Fruit fly (Drosophila melanogaster): ENCODE measurements around the gene CG33688.

CG33688 gene

DNA sequence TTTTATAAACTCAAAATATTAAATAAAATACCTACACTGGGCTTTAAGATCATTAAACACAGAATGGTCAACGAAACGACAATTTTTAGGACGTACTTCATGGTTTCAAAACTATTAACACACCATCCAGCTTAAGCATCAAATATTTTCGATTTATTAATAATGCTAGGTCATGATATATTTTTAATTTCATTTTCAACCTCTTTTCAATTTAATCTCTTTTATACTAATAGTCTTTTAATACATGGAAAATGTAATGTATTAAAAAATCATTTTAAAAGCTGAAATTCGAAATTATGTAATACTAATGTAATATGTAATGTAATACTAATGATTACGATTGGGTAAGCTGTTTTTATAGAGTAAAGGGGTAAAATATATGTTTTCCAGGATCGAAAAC lies 29.0 kb upstream of the CG33688 start, which contains the start of gene CG33796:
TSS of gene CG33796 (minus strand) at position 101 of the 400 bp plus-strand sequence.
- TF ChIP-seq Clk (GFP tag; optimal IDR thresholded peaks at IDR 0.05) (no peak), CG14711 (tag; optimal IDR thresholded peaks at IDR 0.05) (no peak), Crg-1 (GFP tag; optimal IDR thresholded peaks at IDR 0.05) (no peak), CG1620 (GFP tag; optimal IDR thresholded peaks at IDR 0.05) (no peak), tj (GFP tag; optimal IDR thresholded peaks at IDR 0.05) (no peak), CG5204 (GFP tag; optimal IDR thresholded peaks at IDR 0.05) (no peak), Mnt (GFP tag; optimal IDR thresholded peaks at IDR 0.05) (no peak), CG7101 (tag; optimal IDR thresholded peaks at IDR 0.05) (no peak), CG12768 (GFP tag; optimal IDR thresholded peaks at IDR 0.05) (no peak), toe (GFP tag; optimal IDR thresholded peaks at IDR 0.05) (no peak), Hr96 (GFP tag; optimal IDR thresholded peaks at IDR 0.05) (no peak), CG11617 (GFP tag; optimal IDR thresholded peaks at IDR 0.05) (no peak), CG33017 (tag; optimal IDR thresholded peaks at IDR 0.05) (no peak)

dm6 chr3L:16171280-16171679 lies 27.7 kb upstream of the CG33688 start, which contains the start of gene CG33795:
CG33795 (minus strand) TSS chr3L:16171380.
- no peak for TF ChIP-seq pad (GFP tag; optimal IDR thresholded peaks at IDR 0.05)
- TF ChIP-seq kay (GFP tag; ENCODE audit: borderline replicate concordance): no peak

DNA sequence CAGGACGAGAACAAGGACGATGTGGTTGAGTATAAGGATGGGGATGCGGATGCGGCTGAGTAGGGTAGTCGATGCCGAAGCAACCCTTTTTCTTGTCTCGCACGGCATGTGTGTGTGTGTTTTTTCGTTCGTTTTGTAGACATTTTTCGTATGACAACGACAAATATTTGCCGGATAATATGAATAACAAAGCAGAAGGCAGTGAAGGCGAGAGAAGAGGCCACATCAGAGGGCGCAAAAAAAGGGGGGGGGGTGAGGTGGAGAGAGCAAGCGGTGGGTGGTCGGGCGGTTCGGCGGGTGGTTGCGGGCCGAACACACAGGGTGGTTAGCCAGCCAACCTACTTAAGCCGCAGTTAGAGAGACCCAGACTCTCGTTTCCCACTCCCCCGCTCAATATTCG lies 26.6 kb upstream of the CG33688 start:
- TF ChIP-seq cnc (optimal IDR thresholded peaks at IDR 0.05): no peak

- TF ChIP-seq Hr96 (GFP tag; optimal IDR thresholded peaks at IDR 0.05) (no peak), CG5204 (GFP tag; optimal IDR thresholded peaks at IDR 0.05) (no peak), tj (GFP tag; optimal IDR thresholded peaks at IDR 0.05) (no peak), toe (GFP tag; optimal IDR thresholded peaks at IDR 0.05) (no peak), cnc (optimal IDR thresholded peaks at IDR 0.05) (no peak), CG7045 (GFP tag; optimal IDR thresholded peaks at IDR 0.05) (no peak), Mnt (GFP tag; optimal IDR thresholded peaks at IDR 0.05) (no peak), CG14711 (tag; optimal IDR thresholded peaks at IDR 0.05) (no peak), CG11617 (GFP tag; optimal IDR thresholded peaks at IDR 0.05) (no peak), CG7101 (tag; optimal IDR thresholded peaks at IDR 0.05) (no peak)
These were observed 26.2 kb upstream of the CG33688 start for dm6 chr3L:16172809-16173276.

DNA sequence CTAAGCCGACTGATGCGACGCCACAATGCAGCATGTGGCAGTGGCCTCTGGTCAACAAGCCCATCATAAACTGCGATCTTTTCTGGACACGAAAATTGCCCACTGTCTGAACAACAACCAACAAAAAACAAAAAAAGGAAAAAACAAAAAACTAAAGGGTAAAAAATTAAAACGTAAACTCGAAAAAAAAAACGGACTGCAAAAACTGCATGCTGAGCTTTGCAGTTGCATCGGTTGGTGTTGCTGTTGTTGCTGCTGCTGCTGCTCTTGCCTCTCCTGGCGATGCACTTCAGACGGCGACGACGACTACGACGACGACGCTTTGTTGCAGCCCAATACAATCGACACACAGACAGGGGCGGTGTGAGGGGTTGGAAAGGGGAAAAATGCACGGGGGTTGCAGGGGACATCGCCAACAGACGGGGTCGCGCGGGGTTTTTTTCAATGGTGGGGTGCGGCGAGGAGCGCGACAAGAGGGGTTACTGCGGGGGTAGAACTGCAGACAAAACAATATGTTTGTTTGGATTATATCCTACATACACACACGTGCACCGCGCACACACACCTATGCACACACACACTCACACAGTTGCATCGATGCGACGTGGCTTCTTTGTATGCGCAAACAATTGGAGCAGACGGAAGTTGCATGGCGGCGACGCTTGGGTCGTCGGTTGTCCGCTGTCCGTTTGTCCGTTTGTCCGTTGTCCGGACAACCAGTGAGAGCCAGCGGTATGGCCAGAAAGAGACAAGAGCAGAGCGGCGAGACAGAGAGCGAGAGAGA lies 25.0 kb upstream of the CG33688 start:
- TF ChIP-seq Crg-1 (GFP tag; optimal IDR thresholded peaks at IDR 0.05) (no peak), CG11617 (GFP tag; optimal IDR thresholded peaks at IDR 0.05) (no peak), cic (GFP tag; optimal IDR thresholded peaks at IDR 0.05) (no peak), CG33017 (tag; optimal IDR thresholded peaks at IDR 0.05) (no peak)

DNA sequence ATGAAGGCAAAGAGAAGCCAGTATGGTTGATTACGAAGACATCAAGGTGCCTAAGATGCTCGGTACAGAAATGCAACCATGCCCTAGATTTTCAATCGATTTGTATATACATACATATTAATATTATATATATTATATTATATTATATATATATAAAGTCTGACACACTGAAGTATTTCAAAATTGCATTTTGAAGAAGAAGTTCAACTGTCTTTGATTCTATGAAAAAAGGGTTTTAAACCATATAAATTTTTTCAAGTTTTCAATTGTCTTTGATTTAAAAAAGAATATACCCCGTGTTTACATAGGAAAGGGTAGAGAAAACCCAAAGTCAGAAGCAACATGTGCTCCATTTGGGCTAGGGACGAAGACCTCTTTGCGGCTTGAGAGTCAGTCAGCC lies 24.2 kb upstream of the CG33688 start:
- TF ChIP-seq Clk (GFP tag; optimal IDR thresholded peaks at IDR 0.05): no peak
- TF ChIP-seq CG11617 (GFP tag; optimal IDR thresholded peaks at IDR 0.05): no peak
- no peak for TF ChIP-seq CG5204 (GFP tag; optimal IDR thresholded peaks at IDR 0.05)
- no peak for TF ChIP-seq kay (GFP tag; ENCODE audit: borderline replicate concordance)
- TF ChIP-seq cnc (optimal IDR thresholded peaks at IDR 0.05): no peak
- no peak for TF ChIP-seq Crg-1 (GFP tag; optimal IDR thresholded peaks at IDR 0.05)
- no peak for TF ChIP-seq ovo (GFP tag; optimal IDR thresholded peaks at IDR 0.05)

dm6 chr3L:16175628-16176263 lies 23.3 kb upstream of the CG33688 start:
- no peak for TF ChIP-seq CG7101 (tag; optimal IDR thresholded peaks at IDR 0.05)
- TF ChIP-seq pad (GFP tag; optimal IDR thresholded peaks at IDR 0.05): no peak
- TF ChIP-seq Clk (GFP tag; optimal IDR thresholded peaks at IDR 0.05): no peak

dm6 chr3L:16176492-16176891 lies 22.5 kb upstream of the CG33688 start:
- no peak for TF ChIP-seq CG14711 (tag; optimal IDR thresholded peaks at IDR 0.05)
- no peak for TF ChIP-seq CG7101 (tag; optimal IDR thresholded peaks at IDR 0.05)
- no peak for TF ChIP-seq Hr96 (GFP tag; optimal IDR thresholded peaks at IDR 0.05)
- TF ChIP-seq cic (GFP tag; optimal IDR thresholded peaks at IDR 0.05): no peak
- TF ChIP-seq CG7045 (GFP tag; optimal IDR thresholded peaks at IDR 0.05): no peak
- no peak for TF ChIP-seq pad (GFP tag; optimal IDR thresholded peaks at IDR 0.05)
- TF ChIP-seq toe (GFP tag; optimal IDR thresholded peaks at IDR 0.05): no peak
- no peak for TF ChIP-seq CG11617 (GFP tag; optimal IDR thresholded peaks at IDR 0.05)
- TF ChIP-seq ovo (GFP tag; optimal IDR thresholded peaks at IDR 0.05): no peak
- TF ChIP-seq Crg-1 (GFP tag; optimal IDR thresholded peaks at IDR 0.05): no peak
- no peak for TF ChIP-seq CG12768 (GFP tag; optimal IDR thresholded peaks at IDR 0.05)
- no peak for TF ChIP-seq CG33017 (tag; optimal IDR thresholded peaks at IDR 0.05)
- TF ChIP-seq CG1620 (GFP tag; optimal IDR thresholded peaks at IDR 0.05): no peak
- no peak for TF ChIP-seq tj (GFP tag; optimal IDR thresholded peaks at IDR 0.05)
- no peak for TF ChIP-seq Mnt (GFP tag; optimal IDR thresholded peaks at IDR 0.05)
- TF ChIP-seq bab1 (GFP tag; optimal IDR thresholded peaks at IDR 0.05): no peak
- no peak for TF ChIP-seq Clk (GFP tag; optimal IDR thresholded peaks at IDR 0.05)
- TF ChIP-seq kay (GFP tag; ENCODE audit: borderline replicate concordance): no peak
- TF ChIP-seq cnc (optimal IDR thresholded peaks at IDR 0.05): no peak
- no peak for TF ChIP-seq CG5204 (GFP tag; optimal IDR thresholded peaks at IDR 0.05)

All from whole organism, adult.